Worm (Caenorhabditis elegans) whole organism, L1 larva: ENCODE results near the gene T23F11.4.

Source experiments
- C34B4.2 ChIP-seq: sonication (generic microtip); optimal IDR thresholded peaks from 2 replicates; lab custom pipeline; 2017; ENCODE audit warnings: mild to moderate bottlenecking, missing genetic modification characterization, missing compliant biosample characterization
- Y116A8C.19 ChIP-seq: sonication (generic microtip); optimal IDR thresholded peaks from 2 replicates; lab custom pipeline; 2016; ENCODE audit warnings: missing compliant biosample characterization, missing genetic modification characterization, borderline replicate concordance
- aly-2 ChIP-seq: fragments of 150-350 bp; optimal IDR thresholded peaks from 2 replicates; lab custom pipeline; 2014; ENCODE audit warnings: missing biosample characterization, missing genetic modification characterization
- blmp-1 ChIP-seq: fragments of 150-350 bp; optimal IDR thresholded peaks from 2 replicates; lab custom pipeline; 2014; ENCODE audit warnings: missing biosample characterization, missing genetic modification characterization
- ceh-8 ChIP-seq: fragments of 200-800 bp; sonication (Bioruptor generic); optimal IDR thresholded peaks from 2 replicates; lab custom pipeline; 2018; ENCODE audit warnings: mild to moderate bottlenecking, missing genetic modification characterization, moderate library complexity, missing compliant biosample characterization
- ces-1 ChIP-seq: fragments of 150-350 bp; optimal IDR thresholded peaks from 2 replicates; lab custom pipeline; 2014; ENCODE audit warnings: missing biosample characterization, missing genetic modification reagents, missing genetic modification characterization
- dpl-1 ChIP-seq, 3 experiments: fragments of 150-350 bp in 2 of 3; sonication (generic microtip) in 1 of 3; optimal IDR thresholded peaks; 2 replicates each; lab custom pipeline; 2014 to 2017; ENCODE audit warnings: missing biosample characterization in 3 of 3, missing genetic modification characterization in 3 of 3, missing genetic modification reagents in 3 of 3
- efl-3 ChIP-seq: fragments of 200-800 bp; sonication (Bioruptor generic); optimal IDR thresholded peaks from 2 replicates; lab custom pipeline; 2018; ENCODE audit warnings: mild to moderate bottlenecking, missing genetic modification characterization, missing compliant biosample characterization
- egl-27 ChIP-seq, 2 experiments: fragments of 150-350 bp in 1 of 2; sonication (generic microtip); optimal IDR thresholded peaks; 3 replicates each; lab custom pipeline; 2017 to 2018; ENCODE audit warnings: missing biosample characterization in 2 of 2, missing genetic modification characterization in 2 of 2, missing genetic modification reagents in 2 of 2
- ets-5 ChIP-seq: fragments of 200-800 bp; sonication (Bioruptor generic); IDR thresholded peaks from 2 replicates; pipeline ENCODE4 v1.3.6; 2022; ENCODE audit warnings: missing genetic modification characterization, missing compliant biosample characterization
- fkh-10 ChIP-seq: sonication (generic microtip); optimal IDR thresholded peaks from 2 replicates; lab custom pipeline; 2017; ENCODE audit warnings: missing biosample characterization, missing genetic modification reagents, missing genetic modification characterization
- fkh-4 ChIP-seq: sonication (generic microtip); optimal IDR thresholded peaks from 2 replicates; lab custom pipeline; 2016; ENCODE audit warnings: missing compliant biosample characterization, missing genetic modification characterization, borderline replicate concordance
- fos-1 ChIP-seq: fragments of 150-350 bp; optimal IDR thresholded peaks from 2 replicates; lab custom pipeline; 2014; ENCODE audit warnings: missing biosample characterization, missing genetic modification characterization
- grh-1 ChIP-seq: fragments of 200-800 bp; sonication (Bioruptor generic); IDR thresholded peaks from 2 replicates; pipeline ENCODE4 v1.3.6; 2022; ENCODE audit warnings: missing genetic modification reagents, missing genetic modification characterization, missing compliant biosample characterization
- hpl-2 ChIP-seq: fragments of 150-350 bp; optimal IDR thresholded peaks from 2 replicates; lab custom pipeline; 2014; ENCODE audit warnings: missing biosample characterization, missing genetic modification reagents, missing genetic modification characterization
- irx-1 ChIP-seq: sonication (generic microtip); optimal IDR thresholded peaks from 2 replicates; lab custom pipeline; 2016; ENCODE audit warnings: missing genetic modification characterization, missing compliant biosample characterization
- jun-1 ChIP-seq: fragments of 150-350 bp; optimal IDR thresholded peaks from 2 replicates; lab custom pipeline; 2014; ENCODE audit warnings: missing biosample characterization, missing genetic modification reagents, missing genetic modification characterization
- lin-14 ChIP-seq: fragments of 200-800 bp; sonication (Bioruptor generic); optimal IDR thresholded peaks from 2 replicates; lab custom pipeline; 2018; ENCODE audit warnings: mild to moderate bottlenecking, missing genetic modification characterization, moderate library complexity, missing compliant biosample characterization
- lin-35 ChIP-seq, 2 experiments: fragments of 150-350 bp; optimal IDR thresholded peaks; 2 replicates each; lab custom pipeline; 2014; ENCODE audit warnings: missing biosample characterization in 2 of 2, missing genetic modification characterization in 2 of 2, missing genetic modification reagents in 2 of 2
- lsy-2 ChIP-seq, 2 experiments: fragments of 150-350 bp; optimal IDR thresholded peaks; 2 replicates each; lab custom pipeline; 2014; ENCODE audit warnings: missing biosample characterization in 2 of 2, missing genetic modification characterization in 2 of 2
- mab-9 ChIP-seq: fragments of 200-800 bp; sonication (Bioruptor generic); IDR thresholded peaks from 2 replicates; pipeline ENCODE4 v1.3.6; 2022; ENCODE audit warnings: missing genetic modification reagents, missing genetic modification characterization, missing compliant biosample characterization
- mep-1 ChIP-seq: fragments of 150-350 bp; optimal IDR thresholded peaks from 2 replicates; lab custom pipeline; 2014; ENCODE audit warnings: missing biosample characterization, missing genetic modification characterization
- nhr-12 ChIP-seq: sonication (generic microtip); optimal IDR thresholded peaks from 2 replicates; lab custom pipeline; 2017; ENCODE audit warnings: missing biosample characterization, missing genetic modification characterization
- nhr-19 ChIP-seq: fragments of 200-800 bp; sonication (Bioruptor generic); conservative IDR thresholded peaks from 2 replicates; pipeline ENCODE4 v1.3.6; 2022; ENCODE audit warnings: missing genetic modification characterization, missing compliant biosample characterization
- nhr-20 ChIP-seq: sonication (generic microtip); optimal IDR thresholded peaks from 2 replicates; lab custom pipeline; 2016; ENCODE audit warnings: mild to moderate bottlenecking, missing genetic modification characterization, missing compliant biosample characterization
- nhr-47 ChIP-seq: sonication (generic microtip); optimal IDR thresholded peaks from 2 replicates; lab custom pipeline; 2016; ENCODE audit warnings: mild to moderate bottlenecking, missing genetic modification characterization, moderate library complexity, missing compliant biosample characterization
- nhr-71 ChIP-seq: sonication (generic microtip); optimal IDR thresholded peaks from 2 replicates; lab custom pipeline; 2016; ENCODE audit warnings: mild to moderate bottlenecking, missing genetic modification characterization, moderate library complexity, missing compliant biosample characterization
- nhr-76 ChIP-seq: sonication (generic microtip); optimal IDR thresholded peaks from 2 replicates; lab custom pipeline; 2017; ENCODE audit warnings: missing biosample characterization, missing genetic modification characterization
- nhr-77 ChIP-seq: fragments of 150-350 bp; optimal IDR thresholded peaks from 2 replicates; lab custom pipeline; 2014; ENCODE audit warnings: missing biosample characterization, missing genetic modification characterization
- nhr-90 ChIP-seq: sonication (generic microtip); optimal IDR thresholded peaks from 2 replicates; lab custom pipeline; 2016; ENCODE audit warnings: mild to moderate bottlenecking, missing genetic modification characterization, missing compliant biosample characterization; ENCODE audit not compliant: poor library complexity
- pag-3 ChIP-seq: sonication (generic microtip); optimal IDR thresholded peaks from 2 replicates; lab custom pipeline; 2017; ENCODE audit warnings: missing genetic modification characterization, mild to moderate bottlenecking, missing compliant biosample characterization, antibody characterized with exemption, borderline replicate concordance; ENCODE audit not compliant: insufficient read depth
- rnt-1 ChIP-seq: sonication (generic microtip); optimal IDR thresholded peaks from 2 replicates; lab custom pipeline; 2016; ENCODE audit warnings: mild to moderate bottlenecking, missing genetic modification characterization, moderate library complexity, missing compliant biosample characterization
- skn-1 ChIP-seq: fragments of 150-350 bp; optimal IDR thresholded peaks from 2 replicates; lab custom pipeline; 2014; ENCODE audit warnings: missing biosample characterization, missing genetic modification characterization
- snpc-4 ChIP-seq: fragments of 150-350 bp; optimal IDR thresholded peaks from 2 replicates; lab custom pipeline; 2014; ENCODE audit warnings: missing biosample characterization, missing genetic modification characterization
- swsn-7 ChIP-seq: sonication (generic microtip); optimal IDR thresholded peaks from 2 replicates; lab custom pipeline; 2016; ENCODE audit warnings: missing genetic modification characterization, missing compliant biosample characterization
- tbx-2 ChIP-seq: sonication (generic microtip); optimal IDR thresholded peaks from 2 replicates; lab custom pipeline; 2016; ENCODE audit warnings: missing genetic modification characterization, missing compliant biosample characterization
- unc-130 ChIP-seq: fragments of 150-350 bp; optimal IDR thresholded peaks from 2 replicates; lab custom pipeline; 2017; ENCODE audit warnings: missing biosample characterization, missing genetic modification characterization, inconsistent platforms
- vab-15 ChIP-seq: sonication (generic microtip); optimal IDR thresholded peaks from 2 replicates; lab custom pipeline; 2017; ENCODE audit warnings: missing genotype, mild to moderate bottlenecking, missing genetic modification characterization, missing compliant biosample characterization
- ztf-4 ChIP-seq: fragments of 150-350 bp; optimal IDR thresholded peaks from 2 replicates; lab custom pipeline; 2014; ENCODE audit warnings: missing biosample characterization, missing genetic modification characterization

The T23F11.4 gene

DNA sequence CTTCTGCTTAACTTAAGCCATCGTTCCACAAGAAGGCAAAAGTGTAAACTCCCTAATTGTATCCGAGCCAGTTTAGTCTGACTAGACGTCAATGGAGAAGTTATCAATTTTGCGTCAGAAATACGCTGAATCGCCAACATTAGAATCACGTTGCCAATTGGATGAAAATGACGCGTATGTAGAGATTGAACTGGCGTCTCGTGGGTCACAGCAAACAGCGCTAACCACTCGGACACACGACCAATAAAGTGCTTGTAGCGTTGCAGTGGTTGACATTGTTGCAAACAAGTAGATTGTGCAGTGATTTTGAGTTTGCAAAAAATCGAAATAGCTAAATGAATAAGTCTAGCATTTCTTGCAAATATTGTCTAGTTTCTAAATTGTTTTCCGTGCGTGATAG lies 24.4 kb upstream of the T23F11.4 start (continued):
- TF ChIP-seq hpl-2 (GFP tag; lab: Kevin White, UChicago) (peak; percentile 25), fos-1 (tag; lab: Kevin White, UChicago) (peak; percentile 34), lin-14 (GFP tag; lab: Kevin White, UChicago) (peak; percentile 64), lin-35 (GFP tag; optimal IDR thresholded peaks at IDR 0.05; lab: Kevin White, UChicago) (peak; percentile 41 to 86), efl-3 (no peak), fkh-10 (GFP tag; lab: Kevin White, UChicago) (no peak), vab-15 (no peak), jun-1 (tag; lab: Kevin White, UChicago) (peak; percentile 37), dpl-1 (GFP tag; optimal IDR thresholded peaks at IDR 0.05; lab: Kevin White, UChicago) (peak; percentile 40 to 62 (median 58)), nhr-20 (tag; lab: Kevin White, UChicago) (peak; percentile 78), Y116A8C.19 (tag; lab: Kevin White, UChicago) (no peak), irx-1 (peak; percentile 56), blmp-1 (tag; lab: Kevin White, UChicago) (peak; percentile 14), skn-1 (tag; lab: Kevin White, UChicago) (peak; percentile 47), nhr-47 (tag; lab: Kevin White, UChicago) (peak; percentile 73), nhr-77 (peak; percentile 66), nhr-19 (peak; percentile 77), unc-130 (peak; percentile 76), swsn-7 (tag; lab: Kevin White, UChicago) (peak; percentile 70), C34B4.2 (tag; lab: Kevin White, UChicago) (no peak), grh-1 (GFP tag; lab: Robert Waterston, UW) (0 out of 2 replicates have a peak, but pooled peaks have one; percentile 38), mep-1 (tag; lab: Kevin White, UChicago) (peak; percentile 87), fkh-4 (tag; lab: Kevin White, UChicago) (no peak), ztf-4 (peak; percentile 50), pag-3 (tag; lab: Kevin White, UChicago) (no peak), ces-1 (GFP tag; lab: Kevin White, UChicago) (no peak), tbx-2 (tag; lab: Kevin White, UChicago) (peak; percentile 53), snpc-4 (tag; lab: Kevin White, UChicago) (no peak), nhr-12 (no peak), aly-2 (tag; lab: Kevin White, UChicago) (peak; percentile 24), ets-5 (GFP tag; lab: Robert Waterston, UW) (no peak), egl-27 (tag; optimal IDR thresholded peaks at IDR 0.05; lab: Kevin White, UChicago) (no peak), nhr-76 (tag; lab: Kevin White, UChicago) (no peak), mab-9 (GFP tag; lab: Robert Waterston, UW) (no peak), nhr-71 (tag; lab: Kevin White, UChicago) (peak; percentile 82)

- TF ChIP-seq nhr-90 (no peak), blmp-1 (tag; lab: Kevin White, UChicago) (no peak), ceh-8 (GFP tag; lab: Kevin White, UChicago) (peak; percentile 2)
- TF ChIP-seq, all 84 proteins: peak for 1
Measured at ce11 chrIII:4688965-4689364, 23.8 kb upstream of the T23F11.4 start, which contains the start of gene ppat-1. TSS of gene ppat-1 (plus strand) at chrIII:4689280.

- TF ChIP-seq lsy-2 (tag; optimal IDR thresholded peaks at IDR 0.05; lab: Kevin White, UChicago), result no peak
- peak; percentile 5 for TF ChIP-seq nhr-71 (tag; lab: Kevin White, UChicago)
- TF ChIP-seq rnt-1 (tag; lab: Kevin White, UChicago), result peak; percentile 7
Measured at ce11 chrIII:4688356-4688755, 23.2 kb upstream of the T23F11.4 start, which contains the start of gene tag-243. TSS of gene tag-243 (minus strand) at chrIII:4688456.
